Worm (Caenorhabditis elegans) whole organism, mixed stage, embryonic: ENCODE measurements around the gene eng-1.

Experiments used
- M03D4.4 ChIP-seq: sonication (generic microtip); optimal IDR thresholded peaks from 2 replicates; lab custom pipeline; 2017; ENCODE audit warnings: mild to moderate bottlenecking, missing genetic modification characterization, missing compliant biosample characterization
- nhr-76 ChIP-seq: sonication (generic microtip); optimal IDR thresholded peaks from 2 replicates; lab custom pipeline; 2017; ENCODE audit warnings: missing biosample characterization, missing genetic modification characterization
- unc-39 ChIP-seq: fragments of 150-350 bp; optimal IDR thresholded peaks from 2 replicates; lab custom pipeline; 2014; ENCODE audit warnings: missing biosample characterization, missing genetic modification characterization

DNA sequence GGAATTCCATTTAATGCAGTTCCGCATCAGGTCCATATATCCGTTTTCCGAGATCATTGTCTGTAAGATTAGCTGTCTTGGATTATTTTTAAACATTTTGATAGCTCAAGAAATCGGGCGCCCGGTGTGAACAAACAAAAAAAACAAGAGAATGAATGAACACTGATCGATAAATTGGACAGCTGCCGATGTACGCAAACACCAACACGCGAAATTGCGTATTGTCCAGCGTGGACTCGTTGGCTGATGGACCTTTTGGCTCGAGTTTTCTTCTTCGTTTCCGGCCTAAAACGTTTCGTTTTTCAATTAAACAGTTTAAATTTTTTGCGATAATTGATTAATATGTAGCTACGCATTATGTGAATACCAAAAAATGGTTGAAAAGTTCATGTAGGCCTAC is 37.8 kb upstream of the eng-1 start, which contains the start of gene dpff-1:
- TF ChIP-seq nhr-76 (no peak), M03D4.4 (no peak), unc-39 (tag; lab: Kevin White, UChicago) (no peak)
